Fruit fly (Drosophila melanogaster): ENCODE data around the gene CG7742.
A peak's percentile ranks its signal among the peaks of the same experiment; 100 is the strongest.

Gene CG7742

DNA sequence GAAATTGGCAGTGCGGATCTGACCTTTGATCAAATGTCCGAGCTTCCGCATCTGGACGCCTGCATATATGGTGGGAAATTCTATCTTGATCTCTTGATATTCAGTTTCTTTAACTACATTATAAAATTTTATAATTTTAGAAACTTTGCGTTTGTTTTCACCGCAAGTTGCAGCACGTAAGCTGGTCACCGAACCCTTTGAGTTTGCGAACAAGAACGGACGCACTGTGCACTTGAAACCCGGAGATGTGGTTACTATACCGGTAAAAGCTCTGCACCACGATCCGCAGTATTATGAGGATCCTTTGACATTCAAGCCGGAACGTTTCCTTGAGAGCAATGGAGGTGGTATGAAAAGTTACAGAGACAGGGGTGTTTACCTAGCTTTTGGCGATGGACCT lies 6.3 kb downstream of the CG7742 start:
- TF ChIP-seq CG15710 (tag; optimal IDR thresholded peaks at IDR 0.05): no peak
- no peak for TF ChIP-seq fd96Ca (GFP tag; IDR thresholded peaks at IDR 0.05)
- TF ChIP-seq EcR (GFP tag; optimal IDR thresholded peaks at IDR 0.05): no peak
- no peak for TF ChIP-seq CG13204 (GFP tag; optimal IDR thresholded peaks at IDR 0.05)
- TF ChIP-seq Pif1A (GFP tag; optimal IDR thresholded peaks at IDR 0.05): no peak
- TF ChIP-seq CG8301 (tag; optimal IDR thresholded peaks at IDR 0.05): no peak
- TF ChIP-seq CG34367 (tag; optimal IDR thresholded peaks at IDR 0.05): no peak
- TF ChIP-seq Pif1B (GFP tag; optimal IDR thresholded peaks at IDR 0.05): no peak
- no peak for TF ChIP-seq rn (GFP tag; IDR thresholded peaks at IDR 0.05)
- TF ChIP-seq CG17806 (tag; optimal IDR thresholded peaks at IDR 0.05): no peak
- TF ChIP-seq CG4496 (GFP tag; IDR thresholded peaks at IDR 0.05): no peak
- no peak for TF ChIP-seq CG12605 (GFP tag; IDR thresholded peaks at IDR 0.05)
- TF ChIP-seq CG9948 (tag; optimal IDR thresholded peaks at IDR 0.05): no peak

DNA sequence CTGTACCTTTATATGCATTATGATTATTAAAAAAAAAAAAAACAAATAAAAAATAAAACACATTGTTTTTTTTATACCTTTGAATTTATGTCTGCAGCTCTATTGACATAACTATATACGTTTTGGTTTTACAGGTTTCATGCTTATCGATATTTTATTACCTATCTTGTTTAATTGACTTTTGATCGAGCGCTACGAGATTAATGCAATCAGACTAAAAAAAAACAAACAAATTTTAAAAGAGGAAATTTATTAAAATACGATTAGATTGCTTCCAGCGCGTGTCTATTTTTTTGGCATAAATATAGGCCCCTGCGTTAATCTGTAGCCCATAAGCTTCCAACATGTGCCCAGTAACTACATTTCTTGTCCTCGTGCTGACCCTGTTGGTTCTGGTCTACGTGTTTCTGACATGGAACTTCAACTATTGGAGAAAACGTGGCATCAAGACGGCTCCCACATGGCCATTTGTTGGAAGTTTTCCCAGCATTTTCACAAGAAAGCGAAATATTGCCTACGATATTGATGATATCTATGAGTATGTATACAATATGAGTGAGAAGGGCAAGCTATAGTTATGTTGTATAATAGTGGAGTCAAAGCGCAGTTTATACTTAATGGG lies 7.8 kb downstream of the CG7742 start, which contains the start of gene Cyp28d2:
Cyp28d2 (plus strand) TSS at position 304 of the 622 bp plus-strand sequence.
- TF ChIP-seq fd96Ca (GFP tag; IDR thresholded peaks at IDR 0.05) (no peak), CG17806 (tag; optimal IDR thresholded peaks at IDR 0.05) (no peak), EcR (GFP tag; optimal IDR thresholded peaks at IDR 0.05) (no peak), Pif1A (GFP tag; optimal IDR thresholded peaks at IDR 0.05) (no peak), Ets98B (GFP tag; IDR thresholded peaks at IDR 0.05) (no peak), rn (GFP tag; IDR thresholded peaks at IDR 0.05) (no peak), CG32121 (GFP tag; IDR thresholded peaks at IDR 0.05) (no peak)

DNA sequence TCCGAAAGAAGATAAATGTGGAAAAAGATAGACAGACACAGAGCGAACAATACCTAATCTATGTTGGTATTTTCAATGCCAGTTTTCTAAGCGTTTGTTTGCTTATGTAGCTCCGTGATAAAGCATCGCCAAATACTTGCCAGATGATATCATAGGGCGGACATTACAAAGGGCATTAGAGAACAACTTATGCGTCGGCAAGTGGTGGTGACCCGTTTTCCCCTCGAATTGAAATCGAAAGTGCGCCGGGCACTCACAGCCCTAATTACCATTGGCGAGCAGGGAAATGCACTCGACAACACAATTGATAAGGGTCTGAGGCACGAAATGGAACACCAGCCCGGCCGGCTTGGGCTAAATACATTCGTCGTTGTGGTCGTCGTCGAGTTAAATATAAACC lies 17.7 kb downstream of the CG7742 start:
- TF ChIP-seq EcR (GFP tag; optimal IDR thresholded peaks at IDR 0.05) (no peak), CG8301 (tag; optimal IDR thresholded peaks at IDR 0.05) (no peak), Ets98B (GFP tag; IDR thresholded peaks at IDR 0.05) (no peak), Pif1B (GFP tag; optimal IDR thresholded peaks at IDR 0.05) (no peak)

- no peak for TF ChIP-seq CG9948 (tag; optimal IDR thresholded peaks at IDR 0.05)
- no peak for TF ChIP-seq Ets98B (GFP tag; IDR thresholded peaks at IDR 0.05)
- TF ChIP-seq CG13204 (GFP tag; optimal IDR thresholded peaks at IDR 0.05): no peak
- TF ChIP-seq fd96Ca (GFP tag; IDR thresholded peaks at IDR 0.05): no peak
- no peak for TF ChIP-seq CG10348 (GFP tag; IDR thresholded peaks at IDR 0.05)
- TF ChIP-seq CG34367 (tag; optimal IDR thresholded peaks at IDR 0.05): no peak
- no peak for TF ChIP-seq CG14655 (GFP tag; optimal IDR thresholded peaks at IDR 0.05)
- TF ChIP-seq Pif1A (GFP tag; optimal IDR thresholded peaks at IDR 0.05): no peak
- TF ChIP-seq Pif1B (GFP tag; optimal IDR thresholded peaks at IDR 0.05): no peak
- no peak for TF ChIP-seq CG17806 (tag; optimal IDR thresholded peaks at IDR 0.05)
- no peak for TF ChIP-seq rn (GFP tag; IDR thresholded peaks at IDR 0.05)
- TF ChIP-seq CG12605 (GFP tag; IDR thresholded peaks at IDR 0.05): no peak
- TF ChIP-seq gl (tag; optimal IDR thresholded peaks at IDR 0.05): no peak
- no peak for TF ChIP-seq D1 (tag; optimal IDR thresholded peaks at IDR 0.05)
Observed at dm6 chr2L:5196684-5197083, 18.2 kb downstream of the CG7742 start.

DNA sequence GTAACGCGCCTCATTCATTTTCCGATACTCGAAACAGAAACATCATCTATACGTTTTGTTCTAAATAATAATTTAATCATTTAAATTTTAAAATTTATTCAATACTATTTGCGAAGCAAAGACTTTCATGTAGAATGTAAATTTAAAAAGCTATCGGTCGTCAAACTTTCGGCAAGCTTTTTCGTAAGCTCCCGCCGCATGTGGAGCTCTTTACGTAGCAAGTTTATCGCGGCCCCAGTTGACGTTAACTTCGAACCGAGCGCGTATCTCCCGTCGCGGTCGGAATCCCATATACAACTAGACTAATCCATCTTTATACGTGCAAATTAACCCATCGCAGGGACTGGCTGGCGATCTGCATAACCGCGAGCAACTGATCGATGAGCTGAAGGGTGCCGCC lies 19.2 kb downstream of the CG7742 start:
- TF ChIP-seq rn (GFP tag; IDR thresholded peaks at IDR 0.05): no peak
- no peak for TF ChIP-seq fd96Ca (GFP tag; IDR thresholded peaks at IDR 0.05)
- no peak for TF ChIP-seq D1 (tag; optimal IDR thresholded peaks at IDR 0.05)
- TF ChIP-seq CG32121 (GFP tag; IDR thresholded peaks at IDR 0.05): no peak
- TF ChIP-seq CG8159 (tag; optimal IDR thresholded peaks at IDR 0.05): no peak
- no peak for TF ChIP-seq CG34367 (tag; optimal IDR thresholded peaks at IDR 0.05)
- no peak for TF ChIP-seq Snoo (tag; optimal IDR thresholded peaks at IDR 0.05)
- no peak for TF ChIP-seq EcR (GFP tag; optimal IDR thresholded peaks at IDR 0.05)
- no peak for TF ChIP-seq CG4496 (GFP tag; IDR thresholded peaks at IDR 0.05)
- no peak for TF ChIP-seq gl (tag; optimal IDR thresholded peaks at IDR 0.05)
- TF ChIP-seq CG12605 (GFP tag; IDR thresholded peaks at IDR 0.05): no peak
- no peak for TF ChIP-seq CG13204 (GFP tag; optimal IDR thresholded peaks at IDR 0.05)
- no peak for TF ChIP-seq CG14655 (GFP tag; optimal IDR thresholded peaks at IDR 0.05)
- no peak for TF ChIP-seq CG10348 (GFP tag; IDR thresholded peaks at IDR 0.05)
- no peak for TF ChIP-seq CG8301 (tag; optimal IDR thresholded peaks at IDR 0.05)
- TF ChIP-seq Pif1A (GFP tag; optimal IDR thresholded peaks at IDR 0.05): no peak
- no peak for TF ChIP-seq Ets98B (GFP tag; IDR thresholded peaks at IDR 0.05)

- TF ChIP-seq CG4496 (GFP tag; IDR thresholded peaks at IDR 0.05): no peak
- TF ChIP-seq Ets98B (GFP tag; IDR thresholded peaks at IDR 0.05): peak; percentile 30; the same call in 1 of the 2 replicates
- TF ChIP-seq EcR (GFP tag; optimal IDR thresholded peaks at IDR 0.05): peak; percentile 94
- peak; percentile 68 for TF ChIP-seq CG32121 (GFP tag; IDR thresholded peaks at IDR 0.05)
Observed at dm6 chr2L:5186543-5186942, 28.3 kb downstream of the CG7742 start.
